Worm (Caenorhabditis elegans) whole organism, dauer: ENCODE data around the gene cpi-2.
"Not testable (repeated sequence)": the region's sequence is repeated elsewhere in the genome, so short reads cannot be mapped to it uniquely, and the experiment has no call there.

Experiments
- unc-62 ChIP-seq: sonication (generic microtip); optimal IDR thresholded peaks from 2 replicates; lab custom pipeline; 2017; ENCODE audit warnings: missing biosample characterization, missing genetic modification reagents, missing genetic modification characterization

cpi-2 gene

DNA sequence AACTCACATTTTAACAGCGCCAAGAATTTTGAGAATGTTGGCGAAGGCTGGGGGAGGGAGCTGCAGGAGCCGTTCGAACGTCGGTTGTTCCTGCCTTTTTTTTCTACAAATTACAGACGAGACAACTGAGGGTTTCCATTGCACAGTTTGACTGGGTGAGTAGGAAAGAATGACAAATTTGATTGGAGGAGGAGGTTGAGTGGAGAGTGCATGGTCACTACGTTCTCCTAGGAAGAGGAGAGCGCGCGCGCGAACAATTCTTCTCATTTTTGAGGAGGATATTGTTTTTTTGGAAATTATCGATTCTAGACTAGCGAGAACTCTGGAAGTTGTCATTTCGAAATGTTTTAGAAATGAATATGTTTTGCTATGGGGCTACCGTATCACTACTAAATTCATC, 9.1 kb upstream of the cpi-2 start, which contains the start of gene dhs-17:
Gene dhs-17, minus strand, starts transcription at position 101 of the 400 bp plus-strand sequence.
- TF ChIP-seq unc-62 (GFP tag; lab: Kevin White, UChicago), result no peak

DNA sequence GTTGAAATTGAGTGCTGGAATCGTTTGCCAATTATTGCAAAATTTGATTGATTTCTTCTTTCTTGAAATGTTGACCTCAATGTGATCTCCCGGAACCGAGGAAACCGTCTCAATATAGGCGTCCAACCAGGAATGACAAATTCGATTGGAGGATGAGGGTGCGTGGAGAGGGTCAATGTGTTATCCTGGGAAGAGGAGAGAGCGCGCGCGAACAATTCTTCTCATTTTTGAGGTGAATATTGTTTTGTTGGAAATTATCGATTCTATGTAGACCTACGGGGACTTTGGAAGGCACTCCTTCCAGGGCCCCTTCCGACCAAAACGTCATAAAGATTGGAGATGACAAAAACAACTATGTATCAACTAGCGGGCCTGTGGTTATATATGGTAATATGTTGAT, 7.3 kb upstream of the cpi-2 start:
- TF ChIP-seq unc-62 (GFP tag; lab: Kevin White, UChicago), result no peak

DNA sequence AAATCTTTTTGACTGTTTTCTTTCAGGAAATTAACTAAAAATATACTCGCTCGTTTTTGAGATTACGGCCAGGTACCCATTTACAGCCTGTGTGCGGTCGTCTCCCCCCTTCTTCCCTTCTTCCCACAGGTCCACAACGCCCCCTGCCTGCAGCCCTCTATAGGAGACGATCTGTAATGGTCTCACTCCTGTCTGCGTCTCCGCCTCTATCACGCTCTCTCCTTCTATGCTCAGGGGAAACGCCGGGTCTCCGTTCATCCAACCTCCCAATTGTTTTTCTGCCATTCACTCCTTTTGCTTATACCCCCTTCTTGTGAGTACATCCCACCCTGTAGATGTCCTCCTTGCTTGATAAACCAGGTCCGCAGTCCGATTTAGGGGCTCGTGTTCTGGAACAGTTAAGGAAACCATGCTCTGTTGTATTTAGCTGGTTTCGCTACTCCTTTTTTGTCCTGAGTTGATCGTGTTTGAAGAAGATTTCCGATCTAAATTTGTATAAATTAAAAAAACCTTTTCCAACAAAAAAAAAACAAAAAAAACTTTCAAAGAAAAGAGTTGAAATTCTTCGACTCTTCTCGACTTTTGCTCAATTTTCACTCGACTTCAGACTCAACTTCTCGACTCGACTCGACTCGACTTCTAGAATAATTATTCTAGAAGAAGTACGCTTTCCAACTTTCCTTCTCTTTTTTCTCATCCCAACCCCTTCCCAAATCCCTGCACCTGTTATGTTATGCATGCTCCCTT, 5.3 kb upstream of the cpi-2 start, which contains the start of gene F29G9.1:
Gene F29G9.1, plus strand, starts transcription at position 697 of the 747 bp plus-strand sequence.
- TF ChIP-seq unc-62 (GFP tag; lab: Kevin White, UChicago), result not testable (repeated sequence)

DNA sequence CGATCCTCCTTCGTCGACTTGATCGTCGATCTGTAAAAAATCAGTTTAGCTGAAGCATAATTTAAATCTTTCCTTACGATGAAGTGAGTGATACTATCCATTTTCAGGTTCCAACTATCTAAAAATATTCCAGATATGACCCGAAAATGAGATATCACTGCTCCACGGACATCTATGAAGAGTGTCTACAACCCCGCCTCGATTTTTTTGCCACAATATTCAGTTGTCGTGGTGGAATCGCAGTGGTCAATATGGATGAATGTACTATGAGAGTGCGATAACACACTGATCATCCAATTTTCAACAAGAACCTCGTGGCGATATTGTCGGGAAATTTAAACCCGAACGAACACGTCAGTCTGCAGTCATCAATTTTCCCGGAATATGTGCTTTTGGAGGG, 2.5 kb upstream of the cpi-2 start, which contains the start of gene R01B10.2:
Gene R01B10.2, minus strand, starts transcription at position 101 of the 400 bp plus-strand sequence.
- no peak for TF ChIP-seq unc-62 (GFP tag; lab: Kevin White, UChicago)

DNA sequence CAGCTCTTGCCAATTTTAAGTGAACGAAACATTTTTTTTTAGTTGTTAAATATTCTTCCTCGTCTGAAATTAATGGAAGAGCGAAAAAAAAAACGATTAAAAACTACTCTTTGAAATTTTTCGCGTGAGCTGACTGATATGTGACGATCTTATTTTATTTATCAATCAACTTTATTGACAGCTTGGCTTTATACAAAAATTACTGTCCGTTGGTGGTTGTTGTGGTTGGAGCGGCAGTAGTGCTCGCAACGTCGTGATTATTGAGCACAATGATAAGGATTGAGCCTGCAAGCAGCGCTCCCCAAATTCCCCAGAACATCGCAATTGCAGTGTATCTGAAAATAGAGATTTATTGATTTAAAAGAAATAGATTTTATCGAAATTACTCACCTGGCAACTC, 586 bp downstream of the cpi-2 start:
- TF ChIP-seq unc-62 (GFP tag; lab: Kevin White, UChicago), result no peak

DNA sequence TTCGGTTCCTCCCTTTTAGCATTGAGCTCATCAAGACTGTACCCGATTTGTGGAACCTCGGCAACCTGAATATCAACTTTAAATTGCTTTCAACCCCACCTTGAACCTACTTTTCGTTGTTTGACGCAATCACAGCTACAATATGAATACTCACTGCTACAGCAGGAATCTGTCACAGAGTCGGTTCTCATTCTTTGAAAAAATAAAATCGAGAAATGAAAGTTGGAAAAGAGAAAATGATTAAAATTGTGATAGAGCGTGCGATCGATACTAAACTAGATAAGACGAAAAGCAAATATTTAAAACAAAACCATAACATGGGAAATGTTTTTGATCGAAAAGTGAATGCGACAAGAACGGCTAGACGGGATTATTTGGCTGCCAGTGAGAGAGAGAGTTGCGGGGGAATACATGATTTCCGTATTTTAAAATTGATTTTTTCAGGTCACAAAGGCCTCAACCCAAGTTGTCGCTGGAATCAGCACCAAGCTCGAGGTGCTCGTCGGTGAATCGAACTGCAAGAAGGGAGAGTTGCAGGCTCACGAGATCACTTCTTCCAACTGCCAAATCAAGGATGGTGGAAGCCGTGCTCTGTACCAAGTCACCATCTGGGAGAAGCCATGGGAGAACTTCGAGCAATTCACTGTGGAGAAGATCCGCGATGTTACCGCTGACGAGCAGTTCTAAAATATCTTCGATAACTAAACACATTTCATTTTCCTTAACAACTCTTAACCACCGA, 1.2 kb downstream of the cpi-2 start, which contains the start of gene R01B10.3:
Gene R01B10.3, minus strand, starts transcription at position 277 of the 742 bp plus-strand sequence.
- TF ChIP-seq unc-62 (GFP tag; lab: Kevin White, UChicago), result no peak

DNA sequence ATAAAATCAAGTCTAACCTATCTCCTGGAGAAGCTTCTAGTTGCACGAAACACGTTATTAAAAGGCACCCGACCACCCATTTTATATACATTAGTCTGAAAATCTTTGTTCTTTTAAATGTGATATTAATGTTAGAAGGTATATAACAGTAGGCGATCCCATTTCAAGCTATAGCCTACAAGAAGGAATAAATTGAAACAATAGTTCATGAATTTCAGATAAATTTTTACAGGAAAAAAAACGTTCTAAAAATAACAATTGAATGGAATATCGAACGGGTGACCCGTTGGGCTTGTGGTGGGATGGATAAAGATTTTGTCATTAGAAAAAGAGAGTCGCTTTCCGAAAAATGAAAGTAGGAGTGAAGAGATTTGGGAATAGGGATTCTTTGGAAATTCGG, 4.0 kb downstream of the cpi-2 start, which contains the start of gene pgap-3:
Gene pgap-3, minus strand, starts transcription at position 101 of the 400 bp plus-strand sequence.
- TF ChIP-seq unc-62 (GFP tag; lab: Kevin White, UChicago), result no peak

DNA sequence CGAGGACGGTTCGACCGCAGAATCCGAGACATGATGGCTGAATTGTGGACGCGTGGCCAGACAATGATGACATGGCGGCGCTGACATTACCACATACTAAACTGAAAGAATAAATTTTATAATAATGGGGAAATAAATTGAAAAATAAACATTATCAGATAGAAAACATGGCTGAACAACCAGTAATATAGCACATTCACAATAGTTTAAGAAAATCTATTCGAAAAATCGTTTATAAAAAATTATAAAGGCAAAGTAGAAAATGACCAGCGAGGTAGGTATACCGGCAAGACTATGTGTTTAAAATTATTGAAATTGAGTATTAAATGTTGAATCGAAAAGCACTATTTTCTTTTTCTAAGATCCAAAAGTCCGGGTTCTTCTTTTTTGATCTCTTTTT, 7.3 kb downstream of the cpi-2 start, which contains the start of gene jamp-1:
Gene jamp-1, minus strand, starts transcription at position 101 of the 400 bp plus-strand sequence.
- no peak for TF ChIP-seq unc-62 (GFP tag; lab: Kevin White, UChicago)

DNA sequence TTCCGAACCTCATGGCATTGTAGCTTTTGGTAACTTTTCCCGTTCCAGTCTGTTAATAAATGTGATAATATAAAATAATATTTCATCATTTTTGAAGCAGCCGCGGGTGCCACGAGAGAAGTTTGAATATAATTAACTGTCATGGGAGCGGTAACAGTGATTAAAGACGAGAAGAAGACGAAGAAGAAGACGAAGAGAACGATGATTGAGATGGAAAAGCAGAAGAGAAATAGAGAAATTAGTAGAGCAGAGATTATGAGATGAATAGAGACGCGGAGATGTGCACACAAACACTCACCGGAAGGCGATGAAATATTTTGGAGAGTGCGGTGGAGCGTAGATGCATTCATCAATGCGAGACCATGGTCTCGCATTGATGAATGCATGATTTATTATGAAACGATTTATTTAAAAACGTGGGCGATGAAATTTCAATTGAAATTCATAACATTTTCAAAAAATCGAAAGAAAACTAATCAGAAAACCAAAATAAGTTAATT, 9.4 kb downstream of the cpi-2 start, which contains the start of gene seip-1:
Gene seip-1, minus strand, starts transcription at position 51 of the 500 bp plus-strand sequence.
- TF ChIP-seq unc-62 (GFP tag; lab: Kevin White, UChicago), result no peak

DNA sequence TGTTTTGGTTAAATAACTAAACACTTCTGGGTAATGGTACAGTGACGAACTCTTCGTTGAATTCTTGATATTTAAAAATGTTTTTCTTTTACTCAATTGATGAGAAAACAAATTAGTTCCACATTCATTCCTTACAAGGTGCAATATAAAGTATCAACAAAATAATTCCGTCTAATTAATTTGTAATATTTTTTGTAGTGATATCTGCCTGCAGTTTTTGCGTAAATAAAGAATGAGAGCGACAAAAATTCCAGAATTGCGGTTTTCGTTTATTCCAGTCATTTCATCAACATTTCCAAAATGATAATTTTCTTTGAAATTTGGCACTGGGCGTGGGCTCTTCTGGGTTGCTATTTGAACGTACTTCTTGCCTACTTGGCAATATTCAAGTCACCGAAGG, 11.4 kb downstream of the cpi-2 start, which contains the start of gene srd-20:
Gene srd-20, plus strand, starts transcription at position 301 of the 400 bp plus-strand sequence.
- TF ChIP-seq unc-62 (GFP tag; lab: Kevin White, UChicago), result no peak

DNA sequence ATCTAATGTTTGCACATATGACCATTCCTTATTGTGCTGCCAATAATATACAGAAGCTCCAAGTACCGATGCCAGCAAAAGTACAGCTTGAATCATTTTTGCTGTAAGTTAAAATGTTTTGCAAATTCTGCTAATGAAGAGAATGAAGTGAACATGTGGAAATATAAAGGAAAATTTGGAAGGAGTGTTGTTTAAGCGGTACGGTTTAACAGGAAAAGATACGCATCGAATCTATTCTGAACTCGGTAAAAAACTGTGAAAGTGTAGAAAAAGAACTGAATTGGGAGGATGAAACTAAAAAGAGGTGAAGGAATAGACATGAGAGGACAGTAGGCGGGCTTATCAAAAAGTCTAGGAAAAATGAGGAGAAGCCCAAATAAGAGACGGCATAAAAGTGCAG, 19.5 kb downstream of the cpi-2 start, which contains the start of gene Y38A10A.2:
Gene Y38A10A.2, minus strand, starts transcription at position 101 of the 400 bp plus-strand sequence.
- no peak for TF ChIP-seq unc-62 (GFP tag; lab: Kevin White, UChicago)

DNA sequence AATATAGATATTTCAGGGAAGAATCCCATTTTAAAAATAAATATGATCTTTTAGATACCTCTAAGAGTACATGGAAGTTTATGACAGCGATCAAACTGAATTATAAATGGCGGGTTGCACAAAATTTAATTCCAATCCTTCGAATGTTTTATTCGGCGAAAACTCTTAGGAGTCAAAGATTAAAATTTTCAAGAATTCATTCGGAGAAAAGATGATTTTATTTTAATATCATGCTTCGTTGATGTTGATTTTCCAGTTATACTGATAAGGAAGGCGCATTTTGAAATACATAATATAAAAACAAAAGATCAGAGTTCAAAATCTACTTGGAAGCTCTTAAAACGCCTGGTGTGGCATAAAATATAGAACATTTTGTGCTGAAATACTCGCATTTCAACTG, 23.2 kb downstream of the cpi-2 start, which contains the start of gene srh-10:
Gene srh-10, minus strand, starts transcription at position 29 of the 400 bp plus-strand sequence.
- no peak for TF ChIP-seq unc-62 (GFP tag; lab: Kevin White, UChicago)

DNA sequence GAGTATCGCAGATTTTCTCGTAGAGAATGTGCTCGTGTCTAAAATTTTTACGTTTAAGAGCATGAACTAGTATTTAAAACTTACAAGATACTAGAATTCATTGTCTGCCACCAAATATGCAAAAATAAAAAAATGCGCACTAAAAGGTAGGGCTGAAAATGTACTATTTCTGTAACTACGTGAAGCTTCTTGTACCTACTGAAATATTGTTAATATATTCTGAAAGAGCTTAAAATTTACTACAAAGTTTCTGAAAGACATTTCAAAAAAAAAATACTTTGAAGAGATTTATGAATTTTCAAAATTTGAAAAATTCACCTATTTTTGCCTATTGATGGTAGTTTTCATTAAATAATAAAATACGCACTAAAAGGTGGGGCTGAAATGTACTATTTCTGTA, 26.1 kb downstream of the cpi-2 start, which contains the start of gene fbxa-214:
Gene fbxa-214, minus strand, starts transcription at position 101 of the 400 bp plus-strand sequence.
- not testable (repeated sequence) for TF ChIP-seq unc-62 (GFP tag; lab: Kevin White, UChicago)
